Fruit fly (Drosophila melanogaster) whole organism, prepupa: Measurements from ENCODE around the gene numb.

Experiments used
- Blimp-1 ChIP-seq: fragments of 200-800 bp; sonication (Bioruptor generic); optimal IDR thresholded peaks from 3 replicates; lab custom pipeline; 2017; ENCODE audit warnings: missing biosample characterization, missing genetic modification characterization, mild to moderate bottlenecking, moderate library complexity, missing genetic modification reagents
- CG10631 ChIP-seq: fragments of 200-800 bp; sonication (Bioruptor generic); optimal IDR thresholded peaks from 2 replicates; lab custom pipeline; 2016; ENCODE audit warnings: missing biosample characterization, missing genetic modification characterization
- CG11294 ChIP-seq: fragments of 200-800 bp; sonication (Bioruptor generic); IDR thresholded peaks from 2 replicates; pipeline ENCODE4 v1.3.6; 2022; ENCODE audit warnings: missing biosample characterization, missing genetic modification characterization
- CG11762 ChIP-seq: fragments of 200-800 bp; sonication (Bioruptor generic); optimal IDR thresholded peaks from 3 replicates; lab custom pipeline; 2016; ENCODE audit warnings: missing biosample characterization, missing genetic modification characterization; ENCODE audit not compliant: insufficient read depth
- CG11902 ChIP-seq: fragments of 200-800 bp; sonication (Bioruptor generic); optimal IDR thresholded peaks from 3 replicates; lab custom pipeline; 2016; ENCODE audit warnings: missing biosample characterization, missing genetic modification characterization
- CG15336 ChIP-seq: fragments of 200-800 bp; sonication (Bioruptor generic); IDR thresholded peaks from 2 replicates; pipeline ENCODE4 v1.3.6; 2022; ENCODE audit warnings: missing biosample characterization, missing genetic modification characterization
- CG1621 ChIP-seq: fragments of 200-800 bp; sonication (Bioruptor generic); optimal IDR thresholded peaks from 3 replicates; lab custom pipeline; 2018; ENCODE audit warnings: missing biosample characterization, mild to moderate bottlenecking, missing genetic modification characterization
- CG16779 ChIP-seq: fragments of 200-800 bp; sonication (Bioruptor generic); optimal IDR thresholded peaks from 3 replicates; lab custom pipeline; 2017; ENCODE audit warnings: missing biosample characterization, mild to moderate bottlenecking, missing genetic modification characterization
- CG3032 ChIP-seq: fragments of 200-800 bp; optimal IDR thresholded peaks from 2 replicates; lab custom pipeline; 2019; ENCODE audit warnings: missing biosample characterization, mild to moderate bottlenecking, missing genetic modification characterization, moderate library complexity
- CG31627 ChIP-seq: fragments of 200-800 bp; sonication (Bioruptor generic); optimal IDR thresholded peaks from 3 replicates; lab custom pipeline; 2016; ENCODE audit warnings: missing biosample characterization, missing genetic modification characterization
- CG32006 ChIP-seq: fragments of 200-800 bp; sonication (Bioruptor generic); optimal IDR thresholded peaks from 3 replicates; lab custom pipeline; 2017; ENCODE audit warnings: missing biosample characterization, mild to moderate bottlenecking, missing genetic modification characterization
- CG34406 ChIP-seq: fragments of 200-800 bp; sonication (Bioruptor generic); optimal IDR thresholded peaks from 3 replicates; lab custom pipeline; 2016; ENCODE audit warnings: missing biosample characterization, missing genetic modification characterization
- CG3919 ChIP-seq: fragments of 200-800 bp; sonication (Bioruptor generic); optimal IDR thresholded peaks from 3 replicates; lab custom pipeline; 2016; ENCODE audit warnings: missing biosample characterization, missing genetic modification characterization
- CG4318 ChIP-seq: fragments of 200-800 bp; sonication (Bioruptor generic); optimal IDR thresholded peaks from 3 replicates; lab custom pipeline; 2017; ENCODE audit warnings: missing biosample characterization, mild to moderate bottlenecking, missing genetic modification characterization
- CG6163 ChIP-seq: fragments of 200-800 bp; sonication (Bioruptor generic); IDR thresholded peaks from 3 replicates; pipeline ENCODE4 v1.3.6; 2022; ENCODE audit warnings: missing biosample characterization, missing genetic modification characterization
- CG6792 ChIP-seq: fragments of 200-800 bp; sonication (Bioruptor generic); optimal IDR thresholded peaks from 3 replicates; lab custom pipeline; 2016; ENCODE audit warnings: missing biosample characterization, missing genetic modification characterization
- CG6808 ChIP-seq: fragments of 200-800 bp; sonication (Bioruptor generic); optimal IDR thresholded peaks from 3 replicates; lab custom pipeline; 2017; ENCODE audit warnings: missing biosample characterization, missing genetic modification characterization, mild to moderate bottlenecking, moderate library complexity, missing genetic modification reagents
- CG6854 ChIP-seq: fragments of 200-800 bp; sonication (Bioruptor generic); optimal IDR thresholded peaks from 2 replicates; lab custom pipeline; 2017; ENCODE audit warnings: missing biosample characterization, mild to moderate bottlenecking, missing genetic modification characterization
- CG7368 ChIP-seq: fragments of 200-800 bp; sonication (Bioruptor generic); optimal IDR thresholded peaks from 3 replicates; lab custom pipeline; 2016; ENCODE audit warnings: missing biosample characterization, missing genetic modification characterization
- CG8119 ChIP-seq: fragments of 200-800 bp; sonication (Bioruptor generic); IDR thresholded peaks from 3 replicates; pipeline ENCODE4 v1.3.6; 2022; ENCODE audit warnings: missing biosample characterization, missing genetic modification characterization
- CG8319 ChIP-seq: fragments of 200-800 bp; sonication (Bioruptor generic); optimal IDR thresholded peaks from 3 replicates; lab custom pipeline; 2016; ENCODE audit warnings: missing biosample characterization, missing genetic modification characterization
- CG8632 ChIP-seq: fragments of 200-800 bp; sonication (Bioruptor generic); optimal IDR thresholded peaks from 3 replicates; lab custom pipeline; 2016; ENCODE audit warnings: missing biosample characterization, missing genetic modification characterization
- CG9139 ChIP-seq: fragments of 200-800 bp; sonication (Bioruptor generic); optimal IDR thresholded peaks from 3 replicates; lab custom pipeline; 2017; ENCODE audit warnings: missing biosample characterization, mild to moderate bottlenecking, missing genetic modification characterization
- Eip75B ChIP-seq: fragments of 200-800 bp; sonication (Bioruptor generic); optimal IDR thresholded peaks from 3 replicates; lab custom pipeline; 2016; ENCODE audit warnings: missing biosample characterization, missing genetic modification characterization
- Eip78C ChIP-seq: fragments of 200-800 bp; sonication (Bioruptor generic); peaks from one replicate; lab custom pipeline; 2016; ENCODE audit warnings: missing biosample characterization, missing genetic modification characterization
- Eip93F ChIP-seq: fragments of 200-800 bp; sonication (Bioruptor generic); optimal IDR thresholded peaks from 2 replicates; lab custom pipeline; 2016; ENCODE audit warnings: missing biosample characterization, mild to moderate bottlenecking, missing genetic modification characterization
- Ets21C ChIP-seq: fragments of 200-800 bp; sonication (Bioruptor generic); optimal IDR thresholded peaks from 3 replicates; lab custom pipeline; 2016; ENCODE audit warnings: missing biosample characterization, missing genetic modification characterization
- Gug ChIP-seq: fragments of 200-800 bp; sonication (Bioruptor generic); IDR thresholded peaks from 2 replicates; pipeline ENCODE4 v1.3.6; 2022; ENCODE audit warnings: missing biosample characterization, missing genetic modification characterization
- Hr38 ChIP-seq: sonication (Bioruptor generic); optimal IDR thresholded peaks from 2 replicates; lab custom pipeline; 2016; ENCODE audit warnings: missing biosample characterization, missing genetic modification characterization
- Hr39 ChIP-seq: fragments of 200-800 bp; sonication (Bioruptor generic); optimal IDR thresholded peaks from 2 replicates; lab custom pipeline; 2016; ENCODE audit warnings: missing biosample characterization, missing genetic modification characterization
- Hr4 ChIP-seq: fragments of 200-800 bp; sonication (Bioruptor generic); optimal IDR thresholded peaks from 3 replicates; lab custom pipeline; 2016; ENCODE audit warnings: missing biosample characterization, missing genetic modification characterization
- Met ChIP-seq: fragments of 200-800 bp; sonication (Bioruptor generic); optimal IDR thresholded peaks from 3 replicates; lab custom pipeline; 2016; ENCODE audit warnings: missing biosample characterization, missing genetic modification characterization
- OdsH ChIP-seq: fragments of 200-800 bp; sonication (Bioruptor generic); optimal IDR thresholded peaks from 3 replicates; lab custom pipeline; 2016; ENCODE audit warnings: missing biosample characterization, missing genetic modification characterization
- Sox102F ChIP-seq: fragments of 200-800 bp; sonication (Bioruptor generic); optimal IDR thresholded peaks from 2 replicates; lab custom pipeline; 2016; ENCODE audit warnings: missing biosample characterization, mild to moderate bottlenecking, missing genetic modification characterization
- Sox14 ChIP-seq: fragments of 200-800 bp; sonication (Bioruptor generic); optimal IDR thresholded peaks from 3 replicates; lab custom pipeline; 2016; ENCODE audit warnings: missing biosample characterization, missing genetic modification characterization
- acj6 ChIP-seq: fragments of 200-800 bp; sonication (Bioruptor generic); optimal IDR thresholded peaks from 3 replicates; lab custom pipeline; 2016; ENCODE audit warnings: missing biosample characterization, missing genetic modification characterization
- dac ChIP-seq: fragments of 200-800 bp; sonication (Bioruptor generic); optimal IDR thresholded peaks from 2 replicates; lab custom pipeline; 2017; ENCODE audit warnings: missing biosample characterization, mild to moderate bottlenecking, missing genetic modification characterization
- dsx ChIP-seq: fragments of 200-800 bp; optimal IDR thresholded peaks from 3 replicates; lab custom pipeline; 2019; ENCODE audit warnings: missing biosample characterization, mild to moderate bottlenecking, missing genetic modification characterization, moderate library complexity; ENCODE audit not compliant: poor library complexity, severe bottlenecking
- eg ChIP-seq: fragments of 200-800 bp; sonication (Bioruptor generic); IDR thresholded peaks from 3 replicates; pipeline ENCODE4 v1.3.6; 2022; ENCODE audit warnings: missing biosample characterization, missing genetic modification characterization
- esn ChIP-seq: fragments of 200-800 bp; sonication (Bioruptor generic); optimal IDR thresholded peaks from 2 replicates; lab custom pipeline; 2016; ENCODE audit warnings: missing biosample characterization, mild to moderate bottlenecking, missing genetic modification characterization, moderate library complexity
- fd59A ChIP-seq: fragments of 200-800 bp; sonication (Bioruptor generic); optimal IDR thresholded peaks from 2 replicates; lab custom pipeline; 2017; ENCODE audit warnings: missing biosample characterization, mild to moderate bottlenecking, missing genetic modification characterization, missing genetic modification reagents
- fd85E ChIP-seq: fragments of 200-800 bp; sonication (Bioruptor generic); optimal IDR thresholded peaks from 3 replicates; lab custom pipeline; 2016; ENCODE audit warnings: missing biosample characterization, missing genetic modification characterization
- fkh ChIP-seq: fragments of 200-800 bp; sonication (Bioruptor generic); optimal IDR thresholded peaks from 3 replicates; lab custom pipeline; 2017; ENCODE audit warnings: missing biosample characterization, mild to moderate bottlenecking, missing genetic modification characterization, moderate library complexity
- lz ChIP-seq: fragments of 200-800 bp; sonication (Bioruptor generic); optimal IDR thresholded peaks from 3 replicates; lab custom pipeline; 2016; ENCODE audit warnings: missing biosample characterization, missing genetic modification characterization
- net ChIP-seq: fragments of 200-800 bp; sonication (Bioruptor generic); optimal IDR thresholded peaks from 3 replicates; lab custom pipeline; 2016; ENCODE audit warnings: missing biosample characterization, missing genetic modification characterization
- pdm3 ChIP-seq: fragments of 200-800 bp; sonication (Bioruptor generic); optimal IDR thresholded peaks from 3 replicates; lab custom pipeline; 2016; ENCODE audit warnings: missing biosample characterization, missing genetic modification characterization
- salr ChIP-seq, 2 experiments: fragments of 200-800 bp; sonication (Bioruptor generic); optimal IDR thresholded peaks; 3 replicates each; lab custom pipeline; 2016 to 2018; ENCODE audit warnings: missing biosample characterization in 2 of 2, missing genetic modification characterization in 2 of 2, mild to moderate bottlenecking in 1 of 2
- spab ChIP-seq: fragments of 200-800 bp; sonication (Bioruptor generic); optimal IDR thresholded peaks from 2 replicates; lab custom pipeline; 2017; ENCODE audit warnings: missing biosample characterization, mild to moderate bottlenecking, missing genetic modification characterization, missing genetic modification reagents
- ss ChIP-seq, 2 experiments: fragments of 200-800 bp; sonication (Bioruptor generic); optimal IDR thresholded peaks; 2 replicates in 1 of 2; 3 replicates in 1 of 2; lab custom pipeline; 2017 to 2018; ENCODE audit warnings: mild to moderate bottlenecking in 2 of 2, missing biosample characterization in 2 of 2, missing genetic modification characterization in 2 of 2, moderate library complexity in 1 of 2
- svp ChIP-seq: fragments of 200-800 bp; sonication (Bioruptor generic); peaks from one replicate; lab custom pipeline; 2016; ENCODE audit warnings: missing biosample characterization, missing genetic modification characterization
- topi ChIP-seq: fragments of 200-800 bp; sonication (Bioruptor generic); optimal IDR thresholded peaks from 3 replicates; lab custom pipeline; 2016; ENCODE audit warnings: missing biosample characterization, missing genetic modification characterization

numb gene

DNA sequence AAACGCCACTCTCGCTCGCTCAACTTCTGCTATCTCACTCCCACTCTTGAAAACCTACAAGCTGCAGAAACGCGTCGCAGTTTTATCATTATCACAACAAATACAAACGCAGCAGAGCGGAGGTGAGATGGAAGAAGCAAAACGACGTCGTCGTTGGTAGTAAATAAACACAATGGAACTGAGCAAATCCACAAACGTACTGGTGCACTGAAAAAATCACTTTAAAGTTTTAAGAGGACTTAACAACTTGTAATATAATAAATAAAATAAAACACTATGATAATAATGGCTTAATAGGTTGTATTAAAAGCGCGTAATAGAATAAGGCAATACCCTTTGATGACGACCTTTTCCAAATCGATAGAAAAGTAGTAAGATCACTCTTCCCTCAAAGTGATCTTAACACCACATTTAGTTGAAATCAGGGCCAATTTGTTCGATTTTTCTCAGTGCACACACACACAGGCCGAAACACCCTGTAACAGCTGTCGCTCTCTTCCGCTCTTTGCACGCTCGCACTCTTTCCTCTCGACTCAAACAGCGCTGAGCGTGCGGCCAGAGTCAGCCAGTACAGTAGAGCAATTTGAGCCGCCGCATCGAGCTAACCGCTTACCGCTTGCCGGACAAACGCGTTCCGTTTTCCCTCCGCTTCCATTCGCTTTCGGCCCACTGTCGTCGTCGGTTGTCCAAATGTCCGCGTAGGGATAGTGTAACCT lies 12.1 kb downstream of the numb start:
- TF ChIP-seq Gug (GFP tag; lab: Robert Waterston, UW) = peak; percentile 94
- TF ChIP-seq CG9139 (GFP tag; lab: Kevin White, UChicago) = peak; percentile 89
- TF ChIP-seq Hr4 (GFP tag; lab: Kevin White, UChicago) = peak; percentile 79
- peak; percentile 96 for TF ChIP-seq Sox14 (GFP tag; lab: Kevin White, UChicago)
- TF ChIP-seq spab (GFP tag; lab: Kevin White, UChicago) = peak; percentile 95
- TF ChIP-seq dsx (GFP tag; lab: Kevin White, UChicago) = peak; percentile 91
- peak; percentile 66 for TF ChIP-seq dac (GFP tag; lab: Kevin White, UChicago)
- TF ChIP-seq CG34406 (GFP tag; lab: Kevin White, UChicago) = peak; percentile 94
- peak; percentile 94 for TF ChIP-seq CG11294 (GFP tag; lab: Robert Waterston, UW)
- peak; percentile 93 for TF ChIP-seq CG7368 (GFP tag; lab: Kevin White, UChicago)
- peak; percentile 93 for TF ChIP-seq CG6163 (GFP tag; lab: Robert Waterston, UW)
- peak; percentile 87 for TF ChIP-seq pdm3 (GFP tag; lab: Kevin White, UChicago)
- TF ChIP-seq fd85E (GFP tag; lab: Kevin White, UChicago) = peak; percentile 86
- peak; percentile 92 for TF ChIP-seq CG31627
- peak; percentile 91 for TF ChIP-seq CG3919 (GFP tag; lab: Kevin White, UChicago)
- peak; percentile 91 for TF ChIP-seq Blimp-1
- peak; percentile 90 for TF ChIP-seq CG4318
- peak; percentile 84 for TF ChIP-seq Ets21C
- TF ChIP-seq Hr39 (GFP tag; lab: Kevin White, UChicago) = peak; percentile 83
- TF ChIP-seq CG3032 (tag; lab: Kevin White, UChicago) = peak; percentile 97
- peak; percentile 95 for TF ChIP-seq CG32006 (GFP tag; lab: Kevin White, UChicago)
- TF ChIP-seq OdsH (GFP tag; lab: Kevin White, UChicago) = peak; percentile 97
- peak; percentile 95 for TF ChIP-seq esn (GFP tag; lab: Kevin White, UChicago)
- peak; percentile 96 for TF ChIP-seq CG6854 (GFP tag; lab: Kevin White, UChicago)
- no peak for TF ChIP-seq Hr38 (GFP tag; lab: Kevin White, UChicago)
- TF ChIP-seq CG8119 (GFP tag; lab: Robert Waterston, UW) = peak; percentile 98
- peak; percentile 97 for TF ChIP-seq svp (GFP tag; lab: Kevin White, UChicago)
- peak; percentile 73 for TF ChIP-seq lz (GFP tag; lab: Kevin White, UChicago)
- TF ChIP-seq acj6 (GFP tag; lab: Kevin White, UChicago) = peak; percentile 96
- peak; percentile 95 for TF ChIP-seq CG6808 (GFP tag; lab: Kevin White, UChicago)
- TF ChIP-seq CG1621 (tag; lab: Kevin White, UChicago) = peak; percentile 89
- peak; percentile 86 for TF ChIP-seq Eip75B (GFP tag; lab: Kevin White, UChicago)
- TF ChIP-seq net (GFP tag; lab: Kevin White, UChicago) = peak; percentile 96
- peak; percentile 93 for TF ChIP-seq CG11902
- TF ChIP-seq salr (GFP tag; optimal IDR thresholded peaks at IDR 0.05; lab: Kevin White, UChicago) = peak; percentile 74 to 91
- peak; percentile 96 for TF ChIP-seq CG6792 (GFP tag; lab: Kevin White, UChicago)
- TF ChIP-seq Met = peak; percentile 98
- peak; percentile 95 for TF ChIP-seq Eip93F (GFP tag; lab: Kevin White, UChicago)
- TF ChIP-seq Eip78C (GFP tag; lab: Kevin White, UChicago) = peak; percentile 97
- TF ChIP-seq fd59A (GFP tag; lab: Kevin White, UChicago) = peak; percentile 95
- TF ChIP-seq eg (GFP tag; lab: Robert Waterston, UW) = peak; percentile 94
- peak; percentile 92 for TF ChIP-seq CG11762 (GFP tag; lab: Kevin White, UChicago)
- peak; percentile 95 to 96 for TF ChIP-seq ss (GFP tag; optimal IDR thresholded peaks at IDR 0.05; lab: Kevin White, UChicago)
- TF ChIP-seq CG8319 = peak; percentile 88
- peak; percentile 79 for TF ChIP-seq CG16779
- peak; percentile 98 for TF ChIP-seq fkh (GFP tag; lab: Kevin White, UChicago)
- TF ChIP-seq CG10631 (GFP tag; lab: Kevin White, UChicago) = peak; percentile 97
- TF ChIP-seq CG15336 = peak; percentile 97
- TF ChIP-seq CG8632 = peak; percentile 93
- peak; percentile 89 for TF ChIP-seq Sox102F (GFP tag; lab: Kevin White, UChicago)
- TF ChIP-seq topi (GFP tag; lab: Kevin White, UChicago) = peak; percentile 90
